Worm (Caenorhabditis elegans) whole organism, L4 larva: Measurements from ENCODE around the gene ril-2.

ENCODE experiments used
- Y105C5A.15 ChIP-seq: fragments of 200-800 bp; sonication (Bioruptor generic); IDR thresholded peaks from 2 replicates; pipeline ENCODE4 v1.3.6; 2022; ENCODE audit warnings: missing genetic modification characterization, missing compliant biosample characterization
- lir-3 ChIP-seq: sonication (generic microtip); optimal IDR thresholded peaks from 2 replicates; lab custom pipeline; 2016; ENCODE audit warnings: mild to moderate bottlenecking, missing genetic modification characterization, missing compliant biosample characterization
- lsy-2 ChIP-seq, 2 experiments: fragments of 150-350 bp in 1 of 2; sonication (generic microtip) in 1 of 2; optimal IDR thresholded peaks; 2 replicates each; lab custom pipeline; 2014 to 2017; ENCODE audit warnings: missing biosample characterization in 2 of 2, missing genetic modification characterization in 2 of 2
- mdl-1 ChIP-seq, 2 experiments: fragments of 150-350 bp in 1 of 2; sonication (generic microtip) in 1 of 2; optimal IDR thresholded peaks; 2 replicates each; lab custom pipeline; 2014 to 2017; ENCODE audit warnings: missing biosample characterization in 2 of 2, missing genetic modification characterization in 2 of 2
- nhr-77 ChIP-seq: fragments of 150-350 bp; optimal IDR thresholded peaks from 2 replicates; lab custom pipeline; 2014; ENCODE audit warnings: missing biosample characterization, missing genetic modification characterization
- unc-130 ChIP-seq: sonication (generic microtip); optimal IDR thresholded peaks from 2 replicates; lab custom pipeline; 2016; ENCODE audit warnings: missing genetic modification reagents, missing genetic modification characterization, missing compliant biosample characterization
- zfp-3 ChIP-seq: fragments of 200-800 bp; sonication (Bioruptor generic); conservative IDR thresholded peaks from 2 replicates; pipeline ENCODE4 v1.3.6; 2022; ENCODE audit warnings: missing genetic modification reagents, missing genetic modification characterization, missing compliant biosample characterization

DNA sequence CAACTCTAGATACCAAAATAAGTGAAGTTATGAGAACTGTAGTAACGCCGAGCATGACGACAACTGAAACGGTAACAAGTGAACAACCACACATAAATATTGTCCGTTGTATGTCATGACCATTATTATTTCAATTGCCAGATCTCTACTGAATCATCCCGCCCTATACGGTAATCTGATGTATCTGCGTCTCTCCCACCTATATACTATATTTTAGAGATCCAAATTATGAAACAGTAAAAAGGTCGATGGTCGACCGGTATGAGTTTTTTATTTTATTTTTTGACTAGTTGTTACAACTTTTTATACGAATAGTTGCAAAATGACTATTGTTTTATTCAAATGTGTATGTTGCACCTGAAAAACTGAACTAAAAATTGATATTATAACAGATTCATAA, 8.4 kb downstream of the ril-2 start, which contains the start of gene ttr-43:
- TF ChIP-seq zfp-3 (GFP tag; lab: Robert Waterston, UW) (no peak), lsy-2 (tag; optimal IDR thresholded peaks at IDR 0.05; lab: Kevin White, UChicago) (no peak), nhr-77 (no peak), lir-3 (no peak), Y105C5A.15 (GFP tag; lab: Robert Waterston, UW) (no peak), unc-130 (GFP tag; lab: Kevin White, UChicago) (no peak), mdl-1 (tag; optimal IDR thresholded peaks at IDR 0.05; lab: Kevin White, UChicago) (no peak)
